Worm (Caenorhabditis elegans) whole organism, dauer: ENCODE measurements around the gene C38D4.10.
"Not testable (repeated sequence)": the region's sequence is repeated elsewhere in the genome, so short reads cannot be mapped to it uniquely, and the experiment has no call there.

Source experiments
- unc-62 ChIP-seq: sonication (generic microtip); optimal IDR thresholded peaks from 2 replicates; lab custom pipeline; 2017; ENCODE audit warnings: missing biosample characterization, missing genetic modification reagents, missing genetic modification characterization

Gene C38D4.10

DNA sequence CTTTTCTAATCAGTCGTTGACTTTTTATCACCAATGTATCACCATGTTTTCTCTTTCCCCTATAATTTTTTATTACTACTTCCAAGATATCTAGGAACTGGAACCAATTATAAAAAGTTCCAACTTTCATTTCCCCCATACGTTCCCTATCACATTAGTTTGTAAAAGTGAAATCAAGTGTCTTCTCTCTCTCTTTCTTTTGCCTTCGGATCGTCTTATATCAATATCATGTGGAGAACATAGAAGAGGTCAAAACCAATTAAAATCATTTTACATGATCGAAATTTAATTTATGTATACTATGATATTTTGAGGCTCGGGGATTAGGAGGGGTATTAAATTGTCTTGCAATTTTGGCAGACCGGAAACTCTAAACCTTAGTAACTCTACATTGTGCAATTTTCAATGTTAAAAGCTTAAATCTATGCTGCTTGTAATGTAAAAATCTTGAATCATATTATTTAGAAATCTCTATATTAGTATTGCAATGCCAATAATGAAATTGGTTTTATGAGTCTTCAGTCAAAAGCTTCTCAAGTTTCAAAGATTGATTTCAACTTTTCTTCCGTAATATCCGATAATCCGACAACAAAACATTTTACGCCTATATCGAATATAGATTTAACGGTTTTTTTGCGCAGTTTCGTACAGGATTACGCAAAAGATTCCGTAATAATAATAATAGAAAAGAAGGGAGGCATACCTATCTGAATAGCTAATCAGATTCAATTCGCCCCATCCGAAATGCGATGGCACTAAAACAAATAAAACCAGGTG is 14.3 kb upstream of the C38D4.10 start:
- TF ChIP-seq unc-62, result no peak

DNA sequence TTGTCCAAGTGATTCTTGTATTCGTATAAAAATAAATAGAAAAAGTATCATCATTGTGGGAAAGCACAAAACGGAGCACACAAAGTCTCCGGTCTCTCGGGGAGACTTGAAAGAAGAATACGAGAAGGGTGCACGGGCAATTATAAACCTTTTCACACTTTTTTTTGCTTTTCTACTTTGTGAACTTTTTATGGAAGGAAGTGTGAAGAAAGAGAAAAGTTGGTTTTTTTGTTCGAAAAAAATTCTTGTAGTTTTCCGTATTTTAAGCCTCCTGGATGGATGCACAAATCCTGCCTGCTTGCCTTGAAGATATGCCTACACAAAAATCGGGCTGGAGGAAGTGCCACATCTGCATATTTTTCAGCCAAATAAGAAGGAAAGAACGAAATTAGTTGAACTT is 4.3 kb upstream of the C38D4.10 start, which contains the start of gene B0393.7:
Gene B0393.7, minus strand, starts transcription at position 101 of the 400 bp plus-strand sequence.
- TF ChIP-seq unc-62, result no peak

- TF ChIP-seq unc-62, result no peak
Observed at ce11 chrIII:4779855-4780254, 2.5 kb upstream of the C38D4.10 start, which contains the start of gene B0393.9. TSS of gene B0393.9 (minus strand) at chrIII:4780157.

ce11 chrIII:4785131-4785530 is 2.8 kb downstream of the C38D4.10 start, which contains the start of gene enu-3.2:
TSS of gene enu-3.2 (minus strand) at chrIII:4785235.
- not testable (repeated sequence) for TF ChIP-seq unc-62

ce11 chrIII:4785714-4786113 is 3.4 kb downstream of the C38D4.10 start, which contains the start of gene mel-28:
TSS of gene mel-28 (plus strand) at chrIII:4786080.
- TF ChIP-seq unc-62, result no peak

DNA sequence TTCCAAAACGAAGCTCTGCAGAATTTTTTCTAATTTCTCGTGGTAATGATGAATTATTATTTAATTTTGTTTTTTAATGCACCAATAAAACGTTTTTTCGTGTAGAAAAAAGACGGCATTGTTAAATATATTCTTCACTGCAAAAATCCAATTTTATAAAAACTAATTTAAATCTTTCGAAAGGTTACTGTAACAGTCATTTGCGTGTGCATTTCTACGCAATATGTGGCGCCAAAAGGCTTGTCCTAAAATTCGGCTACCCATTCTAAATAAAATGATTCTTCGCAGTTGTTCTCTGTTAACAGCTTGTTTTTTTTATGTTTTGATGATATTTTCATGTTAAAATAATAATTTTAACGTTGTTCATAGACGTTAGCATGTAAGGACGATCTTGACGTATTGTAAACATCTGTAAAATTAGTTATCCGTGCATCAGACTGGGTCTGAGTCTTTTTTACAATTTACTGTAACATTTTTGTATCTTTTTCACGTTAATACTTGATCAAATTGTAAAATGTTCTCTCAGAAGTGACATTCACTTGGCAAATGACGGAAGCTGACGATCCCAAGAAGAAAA is 10.3 kb downstream of the C38D4.10 start, which contains the start of gene mip-1:
Gene mip-1, plus strand, starts transcription at position 527 of the 577 bp plus-strand sequence.
- no peak for TF ChIP-seq unc-62

DNA sequence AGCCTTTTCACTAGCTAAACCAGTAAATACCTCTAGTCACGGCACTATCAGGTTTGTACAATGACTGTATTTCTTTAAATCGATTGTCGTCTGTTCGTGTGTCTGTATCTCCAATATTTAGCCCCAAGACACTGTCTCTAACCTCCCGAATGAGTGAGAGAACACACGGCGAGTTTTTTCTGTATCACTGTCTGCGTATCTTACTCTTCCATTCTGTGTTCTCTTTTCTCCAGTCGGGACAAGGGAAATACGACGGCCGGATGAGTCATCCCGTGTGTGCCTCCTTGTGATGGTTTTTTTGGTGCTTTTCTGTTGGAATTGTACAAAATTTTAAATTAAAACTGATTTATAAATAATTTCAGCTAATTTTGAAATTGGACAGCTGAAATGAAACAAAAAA is 13.7 kb downstream of the C38D4.10 start:
- TF ChIP-seq unc-62, result no peak

DNA sequence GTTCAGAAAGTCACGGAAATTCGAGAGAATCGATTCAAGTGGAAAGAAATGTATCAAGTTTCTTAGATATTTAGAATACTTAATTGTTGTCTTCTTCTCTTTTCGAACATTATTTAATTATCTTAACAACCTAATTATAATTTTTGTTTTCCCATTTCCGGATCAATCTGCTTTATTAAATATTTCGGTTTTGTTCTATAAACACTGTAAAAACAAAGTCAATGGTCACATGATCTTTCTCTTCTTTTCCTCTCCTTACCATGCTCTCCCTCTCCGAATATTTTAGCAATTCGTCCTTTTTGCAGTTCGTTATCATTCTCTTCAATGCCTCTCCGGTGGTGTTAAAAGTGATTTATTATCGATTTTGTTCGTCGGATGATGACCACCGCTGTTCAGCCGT is 14.2 kb downstream of the C38D4.10 start, which contains the start of gene tag-325:
Gene tag-325, plus strand, starts transcription at position 301 of the 400 bp plus-strand sequence.
- TF ChIP-seq unc-62, result no peak

- no peak for TF ChIP-seq unc-62
Observed at ce11 chrIII:4802707-4803106, 20.4 kb downstream of the C38D4.10 start, which contains the start of gene metl-5. TSS of gene metl-5 (plus strand) at chrIII:4803007.

ce11 chrIII:4806345-4806744 is 24.0 kb downstream of the C38D4.10 start:
- TF ChIP-seq unc-62, result no peak

- no peak for TF ChIP-seq unc-62
Observed at ce11 chrIII:4808089-4808488, 25.8 kb downstream of the C38D4.10 start.

DNA sequence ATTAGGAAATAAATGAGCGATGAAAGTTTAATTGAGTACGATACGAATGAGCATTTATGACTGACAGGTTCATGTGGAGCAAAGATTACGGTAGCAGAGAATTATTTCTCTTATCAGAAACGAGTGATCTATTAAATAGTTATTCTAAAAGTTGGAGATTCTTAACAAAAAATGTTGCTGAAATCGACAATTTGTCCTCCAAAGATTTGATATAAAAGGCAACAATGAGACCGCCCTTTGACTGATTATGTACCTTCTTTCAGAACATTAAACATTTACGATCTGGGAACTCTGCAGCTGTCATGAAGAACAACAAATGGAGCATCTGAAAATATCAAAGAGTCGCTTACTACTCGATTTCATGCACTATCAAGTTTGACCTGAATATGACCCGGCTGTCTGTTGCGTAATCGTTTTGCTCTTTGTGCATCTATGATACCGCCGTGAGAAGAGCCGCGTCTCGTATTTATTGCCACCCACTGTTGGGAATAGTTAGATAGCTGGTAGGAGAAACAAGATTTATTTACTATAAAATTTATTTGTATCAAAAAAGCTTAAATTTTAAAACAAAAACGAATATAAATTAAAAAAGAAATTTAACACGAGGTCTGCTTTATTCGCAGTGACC is 27.3 kb downstream of the C38D4.10 start, which contains the start of gene pal-1:
Gene pal-1, minus strand, starts transcription at position 51 of the 628 bp plus-strand sequence.
- TF ChIP-seq unc-62, result no peak

- no peak for TF ChIP-seq unc-62
Observed at ce11 chrIII:4811195-4811594, 28.9 kb downstream of the C38D4.10 start, which contains the start of gene C38D4.7. TSS of gene C38D4.7 (minus strand) at chrIII:4811295.

ce11 chrIII:4814730-4815129 is 32.4 kb downstream of the C38D4.10 start, which contains the start of gene arl-6:
TSS of gene arl-6 (minus strand) at chrIII:4814830.
- TF ChIP-seq unc-62, result no peak

- TF ChIP-seq unc-62, result no peak
Observed at ce11 chrIII:4817240-4817639, 34.9 kb downstream of the C38D4.10 start, which contains the start of gene F26A1.4. TSS of gene F26A1.4 (plus strand) at chrIII:4817540.

- TF ChIP-seq unc-62, result no peak
Observed at ce11 chrIII:4819843-4820242, 37.5 kb downstream of the C38D4.10 start, which contains the start of gene F26A1.7. TSS of gene F26A1.7 (minus strand) at chrIII:4819943.

ce11 chrIII:4822140-4822539 is 39.8 kb downstream of the C38D4.10 start, which contains the start of gene F26A1.8:
TSS of gene F26A1.8 (minus strand) at chrIII:4822240.
- TF ChIP-seq unc-62, result no peak
